Worm (Caenorhabditis elegans): ENCODE measurements around the gene C01G6.4.

- TF ChIP-seq ceh-43 (GFP tag; optimal IDR thresholded peaks at IDR 0.05) (no peak), ces-1 (GFP tag; optimal IDR thresholded peaks at IDR 0.05) (no peak), flh-1 (GFP tag; optimal IDR thresholded peaks at IDR 0.05) (no peak), blmp-1 (tag; optimal IDR thresholded peaks at IDR 0.05) (no peak), nhr-76 (tag; optimal IDR thresholded peaks at IDR 0.05) (no peak), elt-3 (tag; optimal IDR thresholded peaks at IDR 0.05) (no peak), nhr-12 (tag; optimal IDR thresholded peaks at IDR 0.05) (no peak), ztf-11 (tag; optimal IDR thresholded peaks at IDR 0.05) (no peak), zip-8 (tag; optimal IDR thresholded peaks at IDR 0.05) (no peak), snpc-4 (tag; optimal IDR thresholded peaks at IDR 0.05) (no peak), pha-4 (tag; optimal IDR thresholded peaks at IDR 0.05) (no peak)
These were observed 6.6 kb downstream of the C01G6.4 start for ce11 chrII:9266252-9266651.
